Worm (Caenorhabditis elegans) whole organism, L4/young adult: ENCODE data around the gene srw-141.

ENCODE experiments used
- W03F9.2 ChIP-seq: fragments of 150-350 bp; optimal IDR thresholded peaks from 2 replicates; lab custom pipeline; 2014; ENCODE audit warnings: missing biosample characterization, missing genetic modification characterization
- dao-5 ChIP-seq: sonication (generic microtip); optimal IDR thresholded peaks from 2 replicates; lab custom pipeline; 2016; ENCODE audit warnings: missing genotype, missing genetic modification characterization, moderate library complexity, missing compliant biosample characterization
- him-1 ChIP-seq: sonication (generic microtip); optimal IDR thresholded peaks from 2 replicates; lab custom pipeline; 2016; ENCODE audit warnings: missing genotype, missing genetic modification reagents, missing genetic modification characterization, missing compliant biosample characterization

ce11 chrV:2920125-2920524 lies 18.3 kb downstream of the srw-141 start:
- TF ChIP-seq him-1 (tag; lab: Kevin White, UChicago) (no peak), W03F9.2 (tag; lab: Kevin White, UChicago) (no peak), dao-5 (tag; lab: Kevin White, UChicago) (no peak)
